Worm (Caenorhabditis elegans): ENCODE results near the gene R10E8.5.

R10E8.5 gene

ce11 chrV:18280778-18281177, 26.2 kb downstream of the R10E8.5 start, which contains the start of gene Y51A2A.16:
Gene Y51A2A.16, minus strand, starts transcription at chrV:18280878.
- TF ChIP-seq unc-86 (tag; optimal IDR thresholded peaks at IDR 0.05) (no peak), nhr-28 (tag; optimal IDR thresholded peaks at IDR 0.05) (no peak), snu-23 (GFP tag; optimal IDR thresholded peaks at IDR 0.05) (no peak), unc-62 (GFP tag; optimal IDR thresholded peaks at IDR 0.05) (no peak), ztf-4 (tag; optimal IDR thresholded peaks at IDR 0.05) (no peak), nhr-20 (tag; optimal IDR thresholded peaks at IDR 0.05) (no peak), pqm-1 (tag; optimal IDR thresholded peaks at IDR 0.05) (no peak), fos-1 (tag; optimal IDR thresholded peaks at IDR 0.05) (no peak), egl-27 (tag; optimal IDR thresholded peaks at IDR 0.05) (no peak), lin-39 (tag; optimal IDR thresholded peaks at IDR 0.05) (no peak), dpl-1 (GFP tag; optimal IDR thresholded peaks at IDR 0.05) (no peak), C04F5.9 (tag; optimal IDR thresholded peaks at IDR 0.05) (no peak), rnt-1 (tag; optimal IDR thresholded peaks at IDR 0.05) (no peak), Y116A8C.19 (tag; optimal IDR thresholded peaks at IDR 0.05; ENCODE audit: borderline replicate concordance) (no peak), efl-1 (optimal IDR thresholded peaks at IDR 0.05) (no peak), efl-1 (GFP tag; optimal IDR thresholded peaks at IDR 0.05 in 1 of 2) (no peak), ets-5 (GFP tag; IDR thresholded peaks at IDR 0.05) (no peak), jun-1 (tag; optimal IDR thresholded peaks at IDR 0.05) (no peak), nhr-76 (tag; optimal IDR thresholded peaks at IDR 0.05) (no peak), lin-35 (GFP tag; optimal IDR thresholded peaks at IDR 0.05) (no peak)

DNA sequence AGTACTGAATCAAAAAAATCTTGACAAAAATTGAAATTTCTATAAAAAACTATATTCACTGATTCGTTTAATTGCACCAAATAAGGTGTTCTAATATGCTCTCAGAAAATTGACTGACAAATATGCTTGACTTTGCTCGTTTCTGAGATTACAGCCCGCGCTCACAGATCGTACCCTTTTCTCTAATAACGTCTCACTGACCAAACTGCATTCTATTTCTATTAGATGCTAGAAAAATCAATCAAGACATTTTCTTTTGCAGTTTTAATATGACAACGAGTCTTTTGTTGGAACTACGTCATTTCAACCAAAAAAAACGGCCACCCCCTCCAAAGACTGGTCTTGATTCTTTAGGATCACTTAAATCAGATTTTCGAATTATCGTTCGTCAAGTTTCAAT, 28.0 kb downstream of the R10E8.5 start, which contains the start of gene clec-247:
TSS of gene clec-247 (plus strand) at position 301 of the 400 bp plus-strand sequence.
- no peak for TF ChIP-seq unc-30 (tag; optimal IDR thresholded peaks at IDR 0.05)

- TF ChIP-seq nhr-90 (tag; optimal IDR thresholded peaks at IDR 0.05; ENCODE audit: poor library complexity): no peak
- no peak for TF ChIP-seq efl-1 (optimal IDR thresholded peaks at IDR 0.05)
- TF ChIP-seq efl-1 (GFP tag; optimal IDR thresholded peaks at IDR 0.05 in 1 of 2): peak in 1 of 2 experiments; percentile 38
- no peak for TF ChIP-seq nhr-237 (tag; optimal IDR thresholded peaks at IDR 0.05)
Observed at ce11 chrV:18290642-18291041, 36.1 kb downstream of the R10E8.5 start, which contains the start of gene Y51A2A.4. Gene Y51A2A.4, plus strand, starts transcription at chrV:18290942.

DNA sequence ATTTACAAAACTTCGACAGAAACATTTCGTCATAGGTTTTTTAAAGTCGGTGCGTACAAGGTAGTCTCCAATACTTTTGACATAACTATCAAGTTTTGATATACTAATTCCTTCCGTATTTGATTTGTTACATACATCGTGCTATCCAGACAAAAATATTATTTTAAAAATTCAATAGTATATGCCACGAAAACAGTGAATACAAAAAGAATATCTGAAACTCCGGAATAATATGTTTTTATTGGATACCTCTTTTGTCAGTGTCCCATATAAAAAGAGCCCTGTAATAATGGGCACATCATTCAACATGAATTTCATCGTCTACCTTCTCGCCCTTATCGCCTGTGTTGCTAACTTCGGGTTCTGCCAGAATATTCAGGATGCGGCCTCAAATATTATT, 37.7 kb downstream of the R10E8.5 start, which contains the start of gene Y51A2A.12:
TSS of gene Y51A2A.12 (plus strand) at position 301 of the 400 bp plus-strand sequence.
- TF ChIP-seq ztf-11 (tag; optimal IDR thresholded peaks at IDR 0.05) (no peak), irx-1 (tag; optimal IDR thresholded peaks at IDR 0.05) (no peak), pag-3 (tag; optimal IDR thresholded peaks at IDR 0.05; ENCODE audit: borderline replicate concordance, insufficient read depth) (no peak), dpl-1 (GFP tag; optimal IDR thresholded peaks at IDR 0.05) (no peak), fos-1 (tag; optimal IDR thresholded peaks at IDR 0.05) (no peak), skn-1 (tag; optimal IDR thresholded peaks at IDR 0.05) (no peak), efl-1 (optimal IDR thresholded peaks at IDR 0.05) (no peak), efl-1 (GFP tag; optimal IDR thresholded peaks at IDR 0.05 in 1 of 2) (no peak), nhr-28 (tag; optimal IDR thresholded peaks at IDR 0.05) (no peak), tbx-2 (tag; optimal IDR thresholded peaks at IDR 0.05) (no peak), egl-13 (tag; optimal IDR thresholded peaks at IDR 0.05) (no peak), pqm-1 (tag; optimal IDR thresholded peaks at IDR 0.05) (no peak), rnt-1 (tag; optimal IDR thresholded peaks at IDR 0.05) (no peak), aly-2 (tag; optimal IDR thresholded peaks at IDR 0.05) (no peak), C16A3.4 (tag; optimal IDR thresholded peaks at IDR 0.05) (no peak)

DNA sequence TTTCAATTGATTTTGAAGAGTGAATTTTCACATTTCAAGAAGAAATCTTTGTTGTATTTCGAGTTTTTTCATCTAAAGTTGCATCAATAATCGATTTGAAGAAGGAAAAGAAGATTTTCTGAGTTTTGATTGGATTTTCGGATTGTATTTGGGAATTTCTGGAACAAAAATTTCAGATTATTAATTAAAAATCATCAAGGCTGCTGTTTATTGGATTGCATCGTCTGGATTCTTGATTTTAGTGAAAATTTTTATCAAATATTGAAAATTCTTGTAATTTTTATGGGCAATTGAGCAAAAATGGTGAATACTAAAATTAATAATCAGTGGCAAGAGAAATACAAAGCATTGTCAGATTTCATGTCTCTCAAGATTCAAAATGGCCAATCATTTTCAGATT, 43.9 kb downstream of the R10E8.5 start, which contains the start of gene Y51A2A.5:
TSS of gene Y51A2A.5 (plus strand) at position 301 of the 400 bp plus-strand sequence.
- TF ChIP-seq ztf-4 (tag; optimal IDR thresholded peaks at IDR 0.05): no peak
- TF ChIP-seq isw-1 (GFP tag; IDR thresholded peaks at IDR 0.05): no peak
- TF ChIP-seq snpc-4 (tag; optimal IDR thresholded peaks at IDR 0.05): no peak
- no peak for TF ChIP-seq ceh-82 (tag; optimal IDR thresholded peaks at IDR 0.05)
- TF ChIP-seq pqm-1 (tag; optimal IDR thresholded peaks at IDR 0.05): no peak
- TF ChIP-seq nhr-20 (tag; optimal IDR thresholded peaks at IDR 0.05): no peak
- no peak for TF ChIP-seq alr-1 (tag; optimal IDR thresholded peaks at IDR 0.05; ENCODE audit: borderline replicate concordance)
- TF ChIP-seq fkh-10 (GFP tag; optimal IDR thresholded peaks at IDR 0.05): no peak
- TF ChIP-seq pax-3 (tag; optimal IDR thresholded peaks at IDR 0.05): no peak
- TF ChIP-seq lsy-2 (tag; optimal IDR thresholded peaks at IDR 0.05): no peak
- TF ChIP-seq Y116A8C.19 (tag; optimal IDR thresholded peaks at IDR 0.05; ENCODE audit: borderline replicate concordance): no peak

Measured in whole organism, L1 larva.